Fruit fly (Drosophila melanogaster) whole organism, adult: Measurements from ENCODE around the gene wgn.

Experiments used
- CG7045 ChIP-seq: fragments of 200-800 bp; sonication (Bioruptor generic); optimal IDR thresholded peaks from 2 replicates; lab custom pipeline; 2017; ENCODE audit warnings: missing biosample characterization, mild to moderate bottlenecking, missing genetic modification characterization
- Mnt ChIP-seq: fragments of 200-800 bp; sonication (Bioruptor generic); optimal IDR thresholded peaks from 2 replicates; lab custom pipeline; 2016; ENCODE audit warnings: missing biosample characterization, mild to moderate bottlenecking, missing genetic modification characterization
- bab1 ChIP-seq: fragments of 200-800 bp; sonication (Bioruptor generic); optimal IDR thresholded peaks from 3 replicates; lab custom pipeline; 2019; ENCODE audit warnings: missing biosample characterization, mild to moderate bottlenecking, missing genetic modification characterization, moderate library complexity
- kay ChIP-seq: fragments of 200-800 bp; sonication (Bioruptor generic); peaks from one replicate; lab custom pipeline; 2016; ENCODE audit warnings: missing biosample characterization, missing genetic modification characterization, borderline replicate concordance

- no peak for TF ChIP-seq kay
- no peak for TF ChIP-seq bab1 (GFP tag; lab: Kevin White, UChicago)
- TF ChIP-seq CG7045, result no peak
- no peak for TF ChIP-seq Mnt
Observed at dm6 chrX:18627002-18627401, 7.7 kb downstream of the wgn start.
